Worm (Caenorhabditis elegans): Measurements from ENCODE around the gene cdc-37.
"Not testable (repeated sequence)": the region's sequence is repeated elsewhere in the genome, so short reads cannot be mapped to it uniquely, and the experiment has no call there.

The cdc-37 gene

ce11 chrII:555371-555770, 25.0 kb downstream of the cdc-37 start:
- no peak for TF ChIP-seq dao-5 (tag; optimal IDR thresholded peaks at IDR 0.05)
- no peak for TF ChIP-seq W03F9.2 (tag; optimal IDR thresholded peaks at IDR 0.05)
- TF ChIP-seq him-1 (tag; optimal IDR thresholded peaks at IDR 0.05), result no peak

DNA sequence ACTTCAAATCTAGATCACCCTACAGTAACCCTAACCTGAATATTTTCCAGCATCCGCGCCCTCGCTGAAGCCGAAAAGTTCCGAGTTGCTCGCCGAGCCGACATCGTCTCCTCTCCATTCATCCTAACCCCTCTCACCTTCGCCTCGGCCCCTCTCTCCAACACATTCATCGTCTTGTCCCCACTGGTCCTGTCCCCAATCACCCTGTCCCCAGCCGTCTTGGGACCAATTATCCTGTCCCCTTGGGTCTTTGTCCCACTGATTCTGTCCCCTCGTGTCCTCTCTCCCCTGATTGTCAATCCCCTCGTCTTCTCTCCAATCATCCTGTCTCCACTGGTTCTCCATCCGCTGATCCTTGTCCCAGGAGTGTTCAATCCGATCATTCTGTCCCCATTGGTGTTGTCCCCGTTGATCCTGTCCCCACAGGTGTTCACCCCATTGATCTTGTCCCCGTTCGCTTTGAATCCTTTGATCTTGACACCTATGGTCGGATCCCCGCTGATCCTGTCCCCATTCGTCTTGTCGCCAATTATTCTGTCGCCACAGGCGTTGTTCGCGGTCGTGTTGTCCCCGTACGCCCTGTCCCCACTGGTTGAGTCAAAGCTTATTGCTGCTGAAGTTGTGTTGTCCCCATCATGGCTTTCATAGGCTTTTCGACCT, 29.0 kb downstream of the cdc-37 start, which contains the start of gene lips-7:
TSS of gene lips-7 (plus strand) at position 610 of the 660 bp plus-strand sequence.
- TF ChIP-seq him-1 (tag; optimal IDR thresholded peaks at IDR 0.05), result no peak
- no peak for TF ChIP-seq W03F9.2 (tag; optimal IDR thresholded peaks at IDR 0.05)

- TF ChIP-seq dao-5 (tag; optimal IDR thresholded peaks at IDR 0.05), result no peak
- no peak for TF ChIP-seq W03F9.2 (tag; optimal IDR thresholded peaks at IDR 0.05)
- no peak for TF ChIP-seq him-1 (tag; optimal IDR thresholded peaks at IDR 0.05)
Observed at ce11 chrII:549501-549900, 30.9 kb downstream of the cdc-37 start.

ce11 chrII:546405-546804, 34.0 kb downstream of the cdc-37 start, which contains the start of gene mlt-10:
Gene mlt-10 (plus strand): TSS chrII:546705.
- TF ChIP-seq him-1 (tag; optimal IDR thresholded peaks at IDR 0.05) (no peak), dao-5 (tag; optimal IDR thresholded peaks at IDR 0.05) (no peak), W03F9.2 (tag; optimal IDR thresholded peaks at IDR 0.05) (no peak)

DNA sequence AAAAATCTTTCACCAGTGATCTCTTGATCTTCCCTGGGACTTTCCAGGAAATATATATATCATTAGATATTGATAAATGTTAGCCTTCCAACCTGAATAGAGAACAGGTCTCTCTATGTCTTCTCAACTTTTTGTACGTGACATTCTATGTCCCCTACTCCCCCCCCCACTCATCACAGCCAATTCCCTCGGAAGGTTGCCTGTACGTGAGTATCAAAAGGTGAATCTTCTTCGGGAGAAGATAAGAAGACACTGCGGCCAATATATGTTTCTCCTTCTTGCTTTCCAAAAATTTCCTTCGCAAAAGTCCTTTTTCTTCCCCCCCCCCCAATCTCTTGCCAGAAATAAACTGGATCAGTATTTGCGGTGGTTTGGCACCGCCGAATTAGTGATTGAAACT, 38.0 kb downstream of the cdc-37 start:
- TF ChIP-seq dao-5 (tag; optimal IDR thresholded peaks at IDR 0.05), result no peak
- no peak for TF ChIP-seq him-1 (tag; optimal IDR thresholded peaks at IDR 0.05)
- no peak for TF ChIP-seq W03F9.2 (tag; optimal IDR thresholded peaks at IDR 0.05)

DNA sequence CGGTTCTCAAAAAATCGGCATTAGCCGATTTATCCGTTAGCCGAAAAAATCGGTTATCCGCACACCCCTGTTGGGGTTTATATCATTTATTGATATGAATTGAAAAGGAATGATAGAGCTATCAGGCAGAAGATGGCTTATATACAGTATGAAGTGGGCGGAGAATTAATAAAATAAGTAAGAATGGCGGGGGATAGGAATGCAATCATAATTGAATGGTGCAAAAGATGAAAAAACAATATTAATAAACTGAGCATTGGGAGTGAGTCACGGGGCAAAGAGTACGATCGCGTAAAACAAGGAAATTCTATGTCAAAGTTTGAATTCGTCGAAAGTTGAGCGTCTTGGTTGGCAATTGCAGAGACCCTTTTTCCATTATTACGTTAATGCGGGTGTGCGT, 43.6 kb downstream of the cdc-37 start, which contains the start of gene T27A1.2:
TSS of gene T27A1.2 (minus strand) at position 101 of the 400 bp plus-strand sequence.
- TF ChIP-seq dao-5 (tag; optimal IDR thresholded peaks at IDR 0.05) (no peak), W03F9.2 (tag; optimal IDR thresholded peaks at IDR 0.05) (no peak), him-1 (tag; optimal IDR thresholded peaks at IDR 0.05) (no peak)

DNA sequence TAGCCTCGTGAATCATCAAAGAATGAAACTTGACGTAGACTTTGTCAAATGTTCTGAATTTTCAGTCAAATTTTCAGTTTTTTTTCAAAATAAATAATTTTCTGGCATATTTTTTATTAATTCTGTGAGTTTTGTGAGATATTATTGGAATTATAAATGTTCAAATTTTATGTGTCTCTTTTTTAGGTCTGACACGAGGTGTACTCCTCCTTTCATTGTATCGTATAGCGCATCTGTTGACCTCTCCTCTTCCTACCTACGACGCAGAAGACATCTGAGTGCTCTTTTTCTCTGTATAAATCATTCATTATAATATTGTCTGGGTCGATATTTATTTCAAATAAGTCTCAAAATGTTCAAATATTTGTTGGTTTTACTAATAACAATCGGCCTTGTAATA, 45.2 kb downstream of the cdc-37 start, which contains the start of gene T27A1.3:
TSS of gene T27A1.3 (plus strand) at position 301 of the 400 bp plus-strand sequence.
- not testable (repeated sequence) for TF ChIP-seq dao-5, him-1, W03F9.2 (tag; optimal IDR thresholded peaks at IDR 0.05)
